Fruit fly (Drosophila melanogaster): ENCODE results near the gene CG45099.

DNA sequence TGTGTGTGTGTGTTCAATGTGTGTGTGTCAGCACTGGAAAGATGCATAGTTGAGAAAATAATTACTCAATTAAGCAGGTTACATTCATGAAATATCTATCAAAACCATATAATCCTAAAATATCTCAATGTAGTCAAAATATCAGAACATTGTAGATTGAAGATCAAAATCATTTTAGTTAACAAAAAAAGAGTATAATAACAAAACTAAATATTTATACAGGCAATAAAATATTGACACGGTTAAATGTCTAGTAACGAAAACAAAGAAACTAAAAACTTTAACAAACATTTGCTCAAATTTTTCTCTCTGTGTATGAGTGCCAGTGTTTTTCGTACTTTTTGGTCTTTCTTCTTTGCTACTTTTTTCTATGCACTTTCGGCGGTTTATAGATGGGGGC, 35.2 kb downstream of the CG45099 start:
- TF ChIP-seq Hr83 (GFP tag; optimal IDR thresholded peaks at IDR 0.05; ENCODE audit: poor library complexity, severe bottlenecking) (no peak), psq (GFP tag; optimal IDR thresholded peaks at IDR 0.05) (no peak), Myc (optimal IDR thresholded peaks at IDR 0.05) (no peak), h (GFP tag; optimal IDR thresholded peaks at IDR 0.05) (no peak), sage (GFP tag; optimal IDR thresholded peaks at IDR 0.05) (no peak), br (GFP tag; optimal IDR thresholded peaks at IDR 0.05) (no peak), CG9705 (GFP tag; optimal IDR thresholded peaks at IDR 0.05) (no peak), GATAd (GFP tag; optimal IDR thresholded peaks at IDR 0.05) (no peak), Sp1 (GFP tag; optimal IDR thresholded peaks at IDR 0.05) (no peak), fru (GFP tag; optimal IDR thresholded peaks at IDR 0.05) (peak; percentile 16), HLH106 (tag; optimal IDR thresholded peaks at IDR 0.05) (no peak)
